Fruit fly (Drosophila melanogaster) whole organism, embryonic: ENCODE results near the gene iav.

ENCODE experiments used
- Atf3 ChIP-seq: fragments of 200-800 bp; sonication (Bioruptor generic); optimal IDR thresholded peaks from 3 replicates; lab custom pipeline; 2016; ENCODE audit warnings: missing biosample characterization, missing genetic modification characterization
- Bdp1 ChIP-seq: fragments of 200-800 bp; sonication (Bioruptor generic); optimal IDR thresholded peaks from 3 replicates; lab custom pipeline; 2016; ENCODE audit warnings: missing biosample characterization, missing genetic modification characterization
- CG10543 ChIP-seq: fragments of 200-800 bp; sonication (Bioruptor generic); optimal IDR thresholded peaks from 3 replicates; lab custom pipeline; 2017; ENCODE audit warnings: missing biosample characterization, mild to moderate bottlenecking, missing genetic modification characterization, moderate library complexity
- CG12104 ChIP-seq: fragments of 200-800 bp; sonication (Bioruptor generic); optimal IDR thresholded peaks from 3 replicates; lab custom pipeline; 2016; ENCODE audit warnings: missing biosample characterization, missing genetic modification characterization
- CG12219 ChIP-seq: fragments of 200-800 bp; sonication (Bioruptor generic); optimal IDR thresholded peaks from 3 replicates; lab custom pipeline; 2018; ENCODE audit warnings: missing biosample characterization, mild to moderate bottlenecking, missing genetic modification characterization
- CG12391 ChIP-seq: fragments of 200-800 bp; sonication (Bioruptor generic); optimal IDR thresholded peaks from 3 replicates; lab custom pipeline; 2018; ENCODE audit warnings: missing biosample characterization, mild to moderate bottlenecking, missing genetic modification characterization, moderate library complexity
- CG12659 ChIP-seq: fragments of 200-800 bp; sonication (Bioruptor generic); optimal IDR thresholded peaks from 3 replicates; lab custom pipeline; 2017; ENCODE audit warnings: mild to moderate bottlenecking, missing biosample characterization, missing genetic modification reagents, missing genetic modification characterization
- CG13624 ChIP-seq: fragments of 200-800 bp; sonication (Bioruptor generic); optimal IDR thresholded peaks from 2 replicates; lab custom pipeline; 2016; ENCODE audit warnings: missing biosample characterization, missing genetic modification characterization
- CG14441 ChIP-seq: fragments of 200-800 bp; sonication (Bioruptor generic); IDR thresholded peaks from 2 replicates; pipeline ENCODE4 v1.3.6; 2022; ENCODE audit warnings: missing biosample characterization, missing genetic modification characterization
- CG15696 ChIP-seq: fragments of 200-800 bp; sonication (Bioruptor generic); optimal IDR thresholded peaks from 2 replicates; lab custom pipeline; 2019; ENCODE audit warnings: missing biosample characterization, mild to moderate bottlenecking, missing genetic modification characterization, moderate library complexity
- CG1647 ChIP-seq: fragments of 200-800 bp; sonication (Bioruptor generic); optimal IDR thresholded peaks from 3 replicates; lab custom pipeline; 2016; ENCODE audit warnings: missing biosample characterization, missing genetic modification characterization
- CG18262 ChIP-seq: fragments of 200-800 bp; optimal IDR thresholded peaks from 3 replicates; lab custom pipeline; 2019; ENCODE audit warnings: missing biosample characterization, mild to moderate bottlenecking, missing genetic modification characterization, moderate library complexity
- CG18619 ChIP-seq: fragments of 200-800 bp; sonication (Bioruptor generic); optimal IDR thresholded peaks from 3 replicates; lab custom pipeline; 2017; ENCODE audit warnings: missing biosample characterization, mild to moderate bottlenecking, missing genetic modification characterization
- CG3726 ChIP-seq: fragments of 200-800 bp; sonication (Bioruptor generic); IDR thresholded peaks from 3 replicates; pipeline ENCODE4, ENCODE4 v1.3.6; 2022; ENCODE audit warnings: missing biosample characterization, missing genetic modification characterization
- CG3995 ChIP-seq: fragments of 200-800 bp; sonication (Bioruptor generic); optimal IDR thresholded peaks from 3 replicates; lab custom pipeline; 2016; ENCODE audit warnings: missing biosample characterization, missing genetic modification characterization
- CG4282 ChIP-seq: fragments of 200-800 bp; sonication (Bioruptor generic); optimal IDR thresholded peaks from 2 replicates; lab custom pipeline; 2016; ENCODE audit warnings: missing biosample characterization, missing genetic modification characterization
- CG4424 ChIP-seq: fragments of 200-800 bp; sonication (Bioruptor generic); optimal IDR thresholded peaks from 3 replicates; lab custom pipeline; 2016; ENCODE audit warnings: missing biosample characterization, missing genetic modification characterization
- CG9215 ChIP-seq: fragments of 200-800 bp; sonication (Bioruptor generic); IDR thresholded peaks from 2 replicates; pipeline ENCODE4 v1.3.6; 2022; ENCODE audit warnings: missing biosample characterization, missing genetic modification characterization
- CTCF ChIP-seq: fragments of 200-800 bp; sonication (Bioruptor generic); optimal IDR thresholded peaks from 2 replicates; lab custom pipeline; 2017; ENCODE audit warnings: missing biosample characterization, mild to moderate bottlenecking, missing genetic modification characterization, moderate library complexity
- Camta ChIP-seq: fragments of 200-800 bp; sonication (Bioruptor generic); optimal IDR thresholded peaks from 2 replicates; lab custom pipeline; 2016; ENCODE audit warnings: missing biosample characterization, missing genetic modification characterization
- Dfd ChIP-seq, 2 experiments: fragments of >200 bp; optimal IDR thresholded peaks; 2 replicates each; lab custom pipeline; 2017; ENCODE audit warnings: missing biosample characterization in 2 of 2, missing genetic modification characterization in 2 of 2
- Dll ChIP-seq: fragments of 200-800 bp; sonication (Bioruptor generic); IDR thresholded peaks from 4 replicates; pipeline ENCODE4 v1.3.6; 2022; ENCODE audit warnings: missing biosample characterization, missing genetic modification characterization; ENCODE audit not compliant: partially characterized antibody
- Fer2 ChIP-seq: fragments of 200-800 bp; sonication (Bioruptor generic); optimal IDR thresholded peaks from 2 replicates; lab custom pipeline; 2018; ENCODE audit warnings: missing biosample characterization, mild to moderate bottlenecking, missing genetic modification characterization, moderate library complexity
- H15 ChIP-seq: fragments of 200-800 bp; sonication (Bioruptor generic); IDR thresholded peaks from 3 replicates; pipeline ENCODE4 v1.3.6; 2022; ENCODE audit warnings: missing biosample characterization, missing genetic modification characterization
- HLH3B ChIP-seq: fragments of 200-800 bp; sonication (Bioruptor generic); IDR thresholded peaks from 2 replicates; pipeline ENCODE4 v1.3.6; 2022; ENCODE audit warnings: missing biosample characterization, missing genetic modification characterization
- Hand ChIP-seq: fragments of 200-800 bp; sonication (Bioruptor generic); optimal IDR thresholded peaks from 2 replicates; lab custom pipeline; 2017; ENCODE audit warnings: mild to moderate bottlenecking, missing biosample characterization, missing genetic modification reagents, missing genetic modification characterization
- NK7.1 ChIP-seq: fragments of 200-800 bp; sonication (Bioruptor generic); optimal IDR thresholded peaks from 3 replicates; lab custom pipeline; 2016; ENCODE audit warnings: missing biosample characterization, missing genetic modification characterization
- Oaz ChIP-seq: fragments of 200-800 bp; sonication (Bioruptor generic); IDR thresholded peaks from 2 replicates; pipeline ENCODE4 v1.3.6; 2022; ENCODE audit warnings: missing biosample characterization, missing genetic modification characterization
- Ptx1 ChIP-seq: fragments of 200-800 bp; sonication (Bioruptor generic); IDR thresholded peaks from 2 replicates; pipeline ENCODE4 v1.3.6; 2022; ENCODE audit warnings: missing biosample characterization, missing genetic modification characterization
- Side ChIP-seq: fragments of 200-800 bp; sonication (Bioruptor generic); optimal IDR thresholded peaks from 2 replicates; lab custom pipeline; 2016; ENCODE audit warnings: missing biosample characterization, missing genetic modification characterization
- ab ChIP-seq: fragments of 200-800 bp; sonication (Bioruptor generic); optimal IDR thresholded peaks from 2 replicates; lab custom pipeline; 2016; ENCODE audit warnings: missing biosample characterization, missing genetic modification characterization
- amos ChIP-seq: fragments of 200-800 bp; sonication (Bioruptor generic); IDR thresholded peaks from 2 replicates; pipeline ENCODE4 v1.3.6; 2022; ENCODE audit warnings: missing biosample characterization, missing genetic modification characterization; ENCODE audit not compliant: partially characterized antibody
- ato ChIP-seq: fragments of 200-800 bp; sonication (Bioruptor generic); IDR thresholded peaks from 2 replicates; pipeline ENCODE4 v1.3.6; 2022; ENCODE audit warnings: missing biosample characterization, missing genetic modification characterization; ENCODE audit not compliant: partially characterized antibody
- chm ChIP-seq: fragments of 200-800 bp; sonication (Bioruptor generic); IDR thresholded peaks from 2 replicates; pipeline ENCODE4 v1.3.6; 2022; ENCODE audit warnings: missing biosample characterization, missing genetic modification characterization
- dan ChIP-seq: fragments of 200-800 bp; sonication (Bioruptor generic); IDR thresholded peaks from 2 replicates; pipeline ENCODE4 v1.3.6; 2022; ENCODE audit warnings: missing biosample characterization, missing genetic modification characterization
- danr ChIP-seq: fragments of 200-800 bp; sonication (Bioruptor generic); IDR thresholded peaks from 2 replicates; pipeline ENCODE4 v1.3.6; 2022; ENCODE audit warnings: missing biosample characterization, missing genetic modification characterization
- gce ChIP-seq: fragments of 200-800 bp; sonication (Bioruptor generic); IDR thresholded peaks from 3 replicates; pipeline ENCODE4 v1.3.6; 2022; ENCODE audit warnings: missing biosample characterization, missing genetic modification characterization
- h ChIP-seq: fragments of >200 bp; optimal IDR thresholded peaks from 2 replicates; lab custom pipeline; 2017
- ham ChIP-seq: fragments of 200-800 bp; sonication (Bioruptor generic); IDR thresholded peaks from 2 replicates; pipeline ENCODE4 v1.3.6; 2022; ENCODE audit warnings: missing biosample characterization, missing genetic modification characterization
- hbn ChIP-seq: fragments of 200-800 bp; sonication (Bioruptor generic); IDR thresholded peaks from 2 replicates; pipeline ENCODE4 v1.3.6; 2022; ENCODE audit warnings: missing biosample characterization, missing genetic modification characterization; ENCODE audit not compliant: partially characterized antibody
- hkb ChIP-seq, 2 experiments: fragments of 200-800 bp in 1 of 2; fragments of >200 bp in 1 of 2; sonication (Bioruptor generic) in 1 of 2; IDR thresholded peaks in 1 of 2; optimal IDR thresholded peaks in 1 of 2; 2 replicates each; pipeline versions ENCODE4 v1.3.6 to Lab custom; 2017 to 2022; ENCODE audit warnings: missing biosample characterization in 1 of 2, missing genetic modification characterization in 1 of 2
- insv ChIP-seq, 2 experiments: fragments of 200-800 bp; sonication (Bioruptor generic); optimal IDR thresholded peaks; 3 replicates each; lab custom pipeline; 2016 to 2018; ENCODE audit warnings: missing biosample characterization in 2 of 2, missing genetic modification characterization in 2 of 2
- kah ChIP-seq: fragments of 200-800 bp; sonication (Bioruptor generic); optimal IDR thresholded peaks from 2 replicates; lab custom pipeline; 2018; ENCODE audit warnings: missing biosample characterization, mild to moderate bottlenecking, missing genetic modification characterization
- knrl ChIP-seq: fragments of 200-800 bp; sonication (Bioruptor generic); IDR thresholded peaks from 3 replicates; pipeline ENCODE4 v1.3.6; 2022; ENCODE audit warnings: missing biosample characterization, missing genetic modification characterization; ENCODE audit not compliant: partially characterized antibody
- lbe ChIP-seq: fragments of 200-800 bp; sonication (Bioruptor generic); optimal IDR thresholded peaks from 2 replicates; lab custom pipeline; 2016; ENCODE audit warnings: missing biosample characterization, mild to moderate bottlenecking, missing genetic modification characterization
- nmo ChIP-seq: fragments of 200-800 bp; sonication (Bioruptor generic); optimal IDR thresholded peaks from 2 replicates; lab custom pipeline; 2018; ENCODE audit warnings: missing biosample characterization, mild to moderate bottlenecking, missing genetic modification characterization, moderate library complexity
- psq ChIP-seq: fragments of 200-800 bp; sonication (Bioruptor generic); optimal IDR thresholded peaks from 2 replicates; lab custom pipeline; 2017; ENCODE audit warnings: missing biosample characterization, missing genetic modification characterization
- pzg ChIP-seq: fragments of 200-800 bp; sonication (Bioruptor generic); optimal IDR thresholded peaks from 3 replicates; lab custom pipeline; 2018; ENCODE audit warnings: missing biosample characterization, mild to moderate bottlenecking, missing genetic modification characterization, moderate library complexity
- seq ChIP-seq: fragments of 200-800 bp; sonication (Bioruptor generic); IDR thresholded peaks from 2 replicates; pipeline ENCODE4 v1.3.6; 2022; ENCODE audit warnings: missing biosample characterization, missing genetic modification characterization
- toy ChIP-seq: fragments of 200-800 bp; sonication (Bioruptor generic); IDR thresholded peaks from 2 replicates; pipeline ENCODE4 v1.3.6; 2022; ENCODE audit warnings: missing biosample characterization, missing genetic modification characterization

iav gene

DNA sequence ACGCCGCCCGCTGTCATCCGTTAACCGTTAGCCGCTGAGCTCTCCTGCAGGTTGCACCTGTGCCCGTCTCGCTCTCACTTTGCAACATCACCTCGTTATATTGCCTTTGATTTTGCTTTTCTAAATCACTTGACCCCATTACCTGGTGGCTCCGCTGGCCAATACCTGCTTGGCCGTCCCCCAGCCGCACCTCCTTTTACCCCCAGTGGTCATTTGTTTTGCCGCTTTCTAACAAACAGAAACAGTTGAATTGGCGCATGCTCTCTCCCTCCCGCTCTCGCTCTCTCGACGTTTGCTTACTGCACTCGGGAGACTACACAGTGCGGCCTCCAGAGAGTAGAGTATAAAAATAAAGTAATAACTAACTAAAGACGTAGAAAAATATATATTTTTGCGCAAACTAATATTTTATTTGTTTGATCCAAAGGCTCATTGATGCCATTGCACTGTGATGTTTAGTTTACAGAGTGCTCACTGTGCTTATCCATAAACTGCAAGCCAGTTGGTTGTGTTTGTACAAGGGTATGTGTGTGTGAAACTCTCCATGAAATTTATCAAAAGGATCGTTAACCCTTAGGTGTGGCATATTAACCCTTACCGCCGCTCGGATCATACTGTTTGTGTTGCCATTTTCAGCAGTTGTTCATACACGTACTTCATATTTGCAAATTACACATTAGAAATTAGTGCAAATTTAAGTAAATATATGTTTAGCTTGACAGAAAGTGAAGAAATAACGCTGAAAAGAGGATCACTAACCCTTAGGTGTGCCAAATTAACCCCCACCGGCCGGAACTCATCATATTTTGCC is 9.1 kb upstream of the iav start (continued):
- TF ChIP-seq CG13624: peak; percentile 41
- TF ChIP-seq Fer2: peak; percentile 46
- TF ChIP-seq lbe (GFP tag; lab: Kevin White, UChicago): peak; percentile 95
- peak; percentile 40 for TF ChIP-seq NK7.1 (GFP tag; lab: Kevin White, UChicago)
- TF ChIP-seq CG10543 (GFP tag; lab: Kevin White, UChicago): no peak
- peak; percentile 86 for TF ChIP-seq CG3726 (GFP tag; lab: Robert Waterston, UW)
- peak; percentile 23 for TF ChIP-seq CG3995 (GFP tag; lab: Kevin White, UChicago)
- TF ChIP-seq ham (GFP tag; lab: Robert Waterston, UW): no peak
- peak; percentile 82 for TF ChIP-seq nmo
- peak; percentile 64 for TF ChIP-seq Hand (GFP tag; lab: Kevin White, UChicago)
- TF ChIP-seq Dfd (GFP tag; optimal IDR thresholded peaks at IDR 0.05; lab: Kevin White, UChicago): no peak
- TF ChIP-seq knrl: no peak
- peak; percentile 86 for TF ChIP-seq H15 (GFP tag; lab: Robert Waterston, UW)
- no peak for TF ChIP-seq pzg
- TF ChIP-seq CG4424: peak; percentile 70
- peak; percentile 42; the same call in 1 of the 2 replicates for TF ChIP-seq dan (GFP tag; lab: Robert Waterston, UW)
- no peak for TF ChIP-seq h (lab: Kevin White, UChicago)
- TF ChIP-seq Atf3 (GFP tag; lab: Kevin White, UChicago): peak; percentile 66
- peak; percentile 90 for TF ChIP-seq chm (GFP tag; lab: Robert Waterston, UW)
- TF ChIP-seq Side (GFP tag; lab: Kevin White, UChicago): no peak
- TF ChIP-seq CG4282 (GFP tag; lab: Kevin White, UChicago): peak; percentile 30
- no peak for TF ChIP-seq ato (GFP tag; lab: Robert Waterston, UW)
- peak; percentile 90 for TF ChIP-seq Ptx1
- 0 out of 2 replicates have a peak, but pooled peaks have one; percentile 47 for TF ChIP-seq danr (GFP tag; lab: Robert Waterston, UW)
- peak; percentile 74 for TF ChIP-seq CG12659 (GFP tag; lab: Kevin White, UChicago)
- TF ChIP-seq toy (GFP tag; lab: Robert Waterston, UW): peak; percentile 69; the same call in 1 of the 2 replicates
- peak; percentile 31 for TF ChIP-seq ab
- TF ChIP-seq CG1647 (GFP tag; lab: Kevin White, UChicago): peak; percentile 28
- TF ChIP-seq CG18619 (GFP tag; lab: Kevin White, UChicago): peak; percentile 65
- TF ChIP-seq Dll: no peak
- peak; percentile 74 for TF ChIP-seq CG18262 (tag; lab: Kevin White, UChicago)
- peak; percentile 48 for TF ChIP-seq CG15696 (tag; lab: Kevin White, UChicago)
- TF ChIP-seq CG12104: peak; percentile 8
- no peak for TF ChIP-seq hbn (GFP tag; lab: Robert Waterston, UW)
- TF ChIP-seq amos: no peak
- no peak for TF ChIP-seq insv (GFP tag; optimal IDR thresholded peaks at IDR 0.05; lab: Kevin White, UChicago)
- no peak for TF ChIP-seq CTCF (GFP tag; lab: Kevin White, UChicago)
- TF ChIP-seq CG12219 (GFP tag; lab: Kevin White, UChicago): peak; percentile 68
- peak; percentile 27 for TF ChIP-seq psq (GFP tag; lab: Kevin White, UChicago)
- TF ChIP-seq kah: no peak
- TF ChIP-seq HLH3B (GFP tag; lab: Robert Waterston, UW): peak; percentile 91
- TF ChIP-seq Bdp1 (GFP tag; lab: Kevin White, UChicago): peak; percentile 38
- TF ChIP-seq hkb (optimal IDR thresholded peaks at IDR 0.05; lab: Kevin White, UChicago): no peak
- peak; percentile 91 for TF ChIP-seq hkb (GFP tag; IDR thresholded peaks at IDR 0.05; lab: Robert Waterston, UW)
- TF ChIP-seq CG14441 (GFP tag; lab: Robert Waterston, UW): peak; percentile 88
- peak; percentile 39 for TF ChIP-seq Camta (GFP tag; lab: Kevin White, UChicago)
- TF ChIP-seq gce: peak; percentile 75; the same call in 1 of the 3 replicates
- no peak for TF ChIP-seq Oaz (GFP tag; lab: Robert Waterston, UW)
- TF ChIP-seq CG12391: peak; percentile 84
- peak; percentile 78 for TF ChIP-seq CG9215 (GFP tag; lab: Robert Waterston, UW)
- TF ChIP-seq seq: peak; percentile 89
